Fruit fly (Drosophila melanogaster) whole organism, embryonic: Measurements from ENCODE around the gene xmas.

Experiments used
- ATbp ChIP-seq: fragments of 200-800 bp; sonication (Bioruptor generic); optimal IDR thresholded peaks from 2 replicates; lab custom pipeline; 2017; ENCODE audit warnings: missing biosample characterization, mild to moderate bottlenecking, missing genetic modification characterization, missing genetic modification reagents
- Atf-2 ChIP-seq: fragments of 200-800 bp; sonication (Bioruptor generic); optimal IDR thresholded peaks from 2 replicates; lab custom pipeline; 2016; ENCODE audit warnings: missing biosample characterization, missing genetic modification characterization
- BEAF-32 ChIP-seq: fragments of 200-800 bp; sonication (Bioruptor generic); optimal IDR thresholded peaks from 3 replicates; lab custom pipeline; 2017; ENCODE audit warnings: missing biosample characterization, missing genetic modification characterization, mild to moderate bottlenecking, moderate library complexity, missing genetic modification reagents
- Blimp-1 ChIP-seq: fragments of 200-800 bp; sonication (Bioruptor generic); optimal IDR thresholded peaks from 3 replicates; lab custom pipeline; 2018; ENCODE audit warnings: missing biosample characterization, missing genetic modification characterization, mild to moderate bottlenecking, moderate library complexity, missing genetic modification reagents
- C15 ChIP-seq: fragments of 200-800 bp; sonication (Bioruptor generic); IDR thresholded peaks from 3 replicates; pipeline ENCODE4 v1.3.6; 2022; ENCODE audit warnings: missing biosample characterization, missing genetic modification characterization
- CG10654 ChIP-seq: fragments of 200-800 bp; sonication (Bioruptor generic); optimal IDR thresholded peaks from 2 replicates; lab custom pipeline; 2016; ENCODE audit warnings: missing biosample characterization, missing genetic modification characterization
- CG12236 ChIP-seq: fragments of 200-800 bp; sonication (Bioruptor generic); optimal IDR thresholded peaks from 2 replicates; lab custom pipeline; 2016; ENCODE audit warnings: missing biosample characterization, missing genetic modification characterization
- CG12769 ChIP-seq: fragments of 200-800 bp; sonication (Bioruptor generic); optimal IDR thresholded peaks from 2 replicates; lab custom pipeline; 2019; ENCODE audit warnings: missing biosample characterization, mild to moderate bottlenecking, missing genetic modification characterization, moderate library complexity
- CG15601 ChIP-seq: fragments of 200-800 bp; sonication (Bioruptor generic); optimal IDR thresholded peaks from 3 replicates; lab custom pipeline; 2019; ENCODE audit warnings: missing biosample characterization, mild to moderate bottlenecking, missing genetic modification characterization, moderate library complexity
- CG16815 ChIP-seq: fragments of 200-800 bp; sonication (Bioruptor generic); optimal IDR thresholded peaks from 3 replicates; lab custom pipeline; 2017; ENCODE audit warnings: missing biosample characterization, mild to moderate bottlenecking, missing genetic modification characterization
- CG17359 ChIP-seq: fragments of 200-800 bp; sonication (Bioruptor generic); optimal IDR thresholded peaks from 3 replicates; lab custom pipeline; 2018; ENCODE audit warnings: missing biosample characterization, mild to moderate bottlenecking, missing genetic modification characterization, moderate library complexity
- CG2120 ChIP-seq: fragments of 200-800 bp; sonication (Bioruptor generic); optimal IDR thresholded peaks from 3 replicates; lab custom pipeline; 2016; ENCODE audit warnings: missing biosample characterization, missing genetic modification characterization
- CG30431 ChIP-seq: fragments of 200-800 bp; sonication (Bioruptor generic); optimal IDR thresholded peaks from 2 replicates; lab custom pipeline; 2017; ENCODE audit warnings: missing biosample characterization, missing genetic modification characterization
- CG3281 ChIP-seq: fragments of 200-800 bp; sonication (Bioruptor generic); optimal IDR thresholded peaks from 3 replicates; lab custom pipeline; 2017; ENCODE audit warnings: missing biosample characterization, mild to moderate bottlenecking, missing genetic modification characterization
- CG34376 ChIP-seq: fragments of 200-800 bp; sonication (Bioruptor generic); optimal IDR thresholded peaks from 2 replicates; lab custom pipeline; 2018; ENCODE audit warnings: missing biosample characterization, mild to moderate bottlenecking, missing genetic modification characterization
- CG6813 ChIP-seq: fragments of 200-800 bp; sonication (Bioruptor generic); optimal IDR thresholded peaks from 2 replicates; lab custom pipeline; 2017; ENCODE audit warnings: missing biosample characterization, missing genetic modification characterization, mild to moderate bottlenecking, moderate library complexity, missing genetic modification reagents
- CG6854 ChIP-seq: fragments of 200-800 bp; sonication (Bioruptor generic); optimal IDR thresholded peaks from 3 replicates; lab custom pipeline; 2017; ENCODE audit warnings: missing biosample characterization, mild to moderate bottlenecking, missing genetic modification characterization
- CG8290 ChIP-seq, 3 experiments: fragments of 200-800 bp; sonication (Bioruptor generic); optimal IDR thresholded peaks; 2 replicates each; lab custom pipeline; 2016 to 2019; ENCODE audit warnings: missing biosample characterization in 3 of 3, missing genetic modification characterization in 3 of 3, mild to moderate bottlenecking in 2 of 3, moderate library complexity in 1 of 3
- CG8765 ChIP-seq: fragments of 200-800 bp; sonication (Bioruptor generic); IDR thresholded peaks from 2 replicates; pipeline ENCODE4 v1.3.6; 2022; ENCODE audit warnings: missing biosample characterization, missing genetic modification characterization
- CG9797 ChIP-seq: fragments of 200-800 bp; sonication (Bioruptor generic); optimal IDR thresholded peaks from 3 replicates; lab custom pipeline; 2018; ENCODE audit warnings: missing biosample characterization, mild to moderate bottlenecking, missing genetic modification characterization
- CoRest ChIP-seq: fragments of 200-800 bp; sonication (Bioruptor generic); optimal IDR thresholded peaks from 3 replicates; lab custom pipeline; 2018; ENCODE audit warnings: missing biosample characterization, mild to moderate bottlenecking, missing genetic modification characterization, moderate library complexity
- NC2β ChIP-seq: fragments of 200-800 bp; sonication (Bioruptor generic); optimal IDR thresholded peaks from 2 replicates; lab custom pipeline; 2016; ENCODE audit warnings: missing biosample characterization, missing genetic modification characterization
- NFAT ChIP-seq: fragments of 200-800 bp; sonication (Bioruptor generic); IDR thresholded peaks from 2 replicates; pipeline ENCODE4 v1.3.6; 2022; ENCODE audit warnings: missing biosample characterization, missing genetic modification characterization
- NfI ChIP-seq: fragments of 200-800 bp; sonication (Bioruptor generic); optimal IDR thresholded peaks from 3 replicates; lab custom pipeline; 2018; ENCODE audit warnings: missing biosample characterization, mild to moderate bottlenecking, missing genetic modification characterization, moderate library complexity
- Sin3A ChIP-seq: fragments of >200 bp; optimal IDR thresholded peaks from 2 replicates; lab custom pipeline; 2018
- Sry-β ChIP-seq: fragments of 200-800 bp; sonication (Bioruptor generic); optimal IDR thresholded peaks from 2 replicates; lab custom pipeline; 2018; ENCODE audit warnings: missing biosample characterization, mild to moderate bottlenecking, missing genetic modification characterization, moderate library complexity
- Tbp ChIP-seq: fragments of >200 bp; optimal IDR thresholded peaks from 2 replicates; lab custom pipeline; 2018; ENCODE audit warnings: missing biosample characterization, missing genetic modification characterization
- bab2 ChIP-seq: fragments of 200-800 bp; sonication (Bioruptor generic); optimal IDR thresholded peaks from 2 replicates; lab custom pipeline; 2016; ENCODE audit warnings: missing biosample characterization, missing genetic modification characterization
- bcd ChIP-seq: fragments of 200-800 bp; sonication (Bioruptor generic); optimal IDR thresholded peaks from 2 replicates; lab custom pipeline; 2017; ENCODE audit warnings: missing biosample characterization, mild to moderate bottlenecking, missing genetic modification characterization
- br ChIP-seq: fragments of >200 bp; optimal IDR thresholded peaks from 2 replicates; lab custom pipeline; 2017
- cas ChIP-seq: fragments of 200-800 bp; sonication (Bioruptor generic); IDR thresholded peaks from 2 replicates; pipeline ENCODE4 v1.3.6; 2022; ENCODE audit warnings: missing biosample characterization, missing genetic modification characterization
- chif ChIP-seq, 2 experiments: fragments of 200-800 bp; sonication (Bioruptor generic); optimal IDR thresholded peaks; 3 replicates each; lab custom pipeline; 2016; ENCODE audit warnings: missing biosample characterization in 2 of 2, missing genetic modification characterization in 2 of 2
- disco-r ChIP-seq: fragments of 200-800 bp; sonication (Bioruptor generic); optimal IDR thresholded peaks from 2 replicates; lab custom pipeline; 2016; ENCODE audit warnings: missing biosample characterization, missing genetic modification characterization
- gcm ChIP-seq: fragments of 200-800 bp; sonication (Bioruptor generic); optimal IDR thresholded peaks from 2 replicates; lab custom pipeline; 2019; ENCODE audit warnings: missing biosample characterization, mild to moderate bottlenecking, missing genetic modification characterization, moderate library complexity
- gfzf ChIP-seq: fragments of 200-800 bp; sonication (Bioruptor generic); optimal IDR thresholded peaks from 2 replicates; lab custom pipeline; 2016; ENCODE audit warnings: missing biosample characterization, mild to moderate bottlenecking, missing genetic modification characterization, moderate library complexity
- ham ChIP-seq: fragments of 200-800 bp; sonication (Bioruptor generic); IDR thresholded peaks from 2 replicates; pipeline ENCODE4 v1.3.6; 2022; ENCODE audit warnings: missing biosample characterization, missing genetic modification characterization
- ind ChIP-seq: fragments of 200-800 bp; sonication (Bioruptor generic); optimal IDR thresholded peaks from 3 replicates; lab custom pipeline; 2016; ENCODE audit warnings: missing biosample characterization, missing genetic modification characterization
- insv ChIP-seq, 2 experiments: fragments of 200-800 bp; sonication (Bioruptor generic); optimal IDR thresholded peaks; 3 replicates each; lab custom pipeline; 2016 to 2018; ENCODE audit warnings: missing biosample characterization in 2 of 2, missing genetic modification characterization in 2 of 2
- jumu ChIP-seq: fragments of 200-800 bp; sonication (Bioruptor generic); optimal IDR thresholded peaks from 3 replicates; lab custom pipeline; 2016; ENCODE audit warnings: missing biosample characterization, missing genetic modification characterization
- knrl ChIP-seq: fragments of 200-800 bp; sonication (Bioruptor generic); IDR thresholded peaks from 3 replicates; pipeline ENCODE4 v1.3.6; 2022; ENCODE audit warnings: missing biosample characterization, missing genetic modification characterization; ENCODE audit not compliant: partially characterized antibody
- mirr ChIP-seq: fragments of 200-800 bp; sonication (Bioruptor generic); optimal IDR thresholded peaks from 3 replicates; lab custom pipeline; 2018; ENCODE audit warnings: missing biosample characterization, mild to moderate bottlenecking, missing genetic modification characterization
- nom ChIP-seq: fragments of 200-800 bp; sonication (Bioruptor generic); optimal IDR thresholded peaks from 2 replicates; lab custom pipeline; 2017; ENCODE audit warnings: missing biosample characterization, missing genetic modification characterization, mild to moderate bottlenecking, moderate library complexity, missing genetic modification reagents
- sd ChIP-seq: fragments of 200-800 bp; sonication (Bioruptor generic); optimal IDR thresholded peaks from 3 replicates; lab custom pipeline; 2018; ENCODE audit warnings: missing biosample characterization, mild to moderate bottlenecking, missing genetic modification characterization, moderate library complexity
- sens ChIP-seq: fragments of 200-800 bp; sonication (Bioruptor generic); peaks from one replicate; lab custom pipeline; 2016; ENCODE audit warnings: missing biosample characterization, missing genetic modification characterization
- sim ChIP-seq: fragments of 200-800 bp; sonication (Bioruptor generic); IDR thresholded peaks from 2 replicates; pipeline ENCODE4 v1.3.6; 2022; ENCODE audit warnings: missing biosample characterization, missing genetic modification characterization
- sima ChIP-seq: fragments of 200-800 bp; sonication (Bioruptor generic); optimal IDR thresholded peaks from 2 replicates; lab custom pipeline; 2016; ENCODE audit warnings: missing biosample characterization, missing genetic modification characterization
- tio ChIP-seq: fragments of 200-800 bp; sonication (Bioruptor generic); optimal IDR thresholded peaks from 2 replicates; lab custom pipeline; 2017; ENCODE audit warnings: missing biosample characterization, missing genetic modification characterization, inconsistent platforms
- wek ChIP-seq: fragments of 200-800 bp; sonication (Bioruptor generic); optimal IDR thresholded peaks from 3 replicates; lab custom pipeline; 2018; ENCODE audit warnings: missing biosample characterization, mild to moderate bottlenecking, missing genetic modification characterization, moderate library complexity
- z ChIP-seq: fragments of 200-800 bp; sonication (Bioruptor generic); IDR thresholded peaks from 3 replicates; pipeline ENCODE4 v1.3.6; 2022; ENCODE audit warnings: missing biosample characterization, missing genetic modification characterization

The xmas gene

dm6 chrX:17129733-17130466 is 29.2 kb downstream of the xmas start (continued):
- TF ChIP-seq br (lab: Kevin White, UChicago) = no peak
- TF ChIP-seq CG8290 (GFP tag; optimal IDR thresholded peaks at IDR 0.05; lab: Kevin White, UChicago) = peak; percentile 11
- TF ChIP-seq CG8290 (tag; optimal IDR thresholded peaks at IDR 0.05; lab: Kevin White, UChicago) = peak in 1 of 2 experiments; percentile 66
- TF ChIP-seq chif (GFP tag; optimal IDR thresholded peaks at IDR 0.05; lab: Kevin White, UChicago) = no peak
- TF ChIP-seq gcm (GFP tag; lab: Kevin White, UChicago) = peak; percentile 75
- TF ChIP-seq bab2 (GFP tag; lab: Kevin White, UChicago) = peak; percentile 17
- TF ChIP-seq CG10654 (GFP tag; lab: Kevin White, UChicago) = peak; percentile 66
- peak; percentile 82 for TF ChIP-seq CG3281
- TF ChIP-seq NfI = peak; percentile 83
- peak; percentile 84 for TF ChIP-seq Blimp-1 (GFP tag; lab: Kevin White, UChicago)
- no peak for TF ChIP-seq BEAF-32 (GFP tag; lab: Kevin White, UChicago)
- peak; percentile 53; the same call in 1 of the 2 replicates for TF ChIP-seq NFAT (GFP tag; lab: Robert Waterston, UW)
- peak; percentile 57 for TF ChIP-seq CG30431 (GFP tag; lab: Kevin White, UChicago)
- TF ChIP-seq NC2β (GFP tag; lab: Kevin White, UChicago) = no peak
- no peak for TF ChIP-seq Tbp
- no peak for TF ChIP-seq nom (GFP tag; lab: Kevin White, UChicago)
- no peak for TF ChIP-seq Sry-β
- TF ChIP-seq CG6813 = peak; percentile 84
- TF ChIP-seq ham (GFP tag; lab: Robert Waterston, UW) = no peak
- peak; percentile 69 for TF ChIP-seq ind (GFP tag; lab: Kevin White, UChicago)
- TF ChIP-seq jumu (GFP tag; lab: Kevin White, UChicago) = no peak
- no peak for TF ChIP-seq Atf-2
- no peak for TF ChIP-seq knrl (GFP tag; lab: Robert Waterston, UW)
- no peak for TF ChIP-seq gfzf (GFP tag; lab: Kevin White, UChicago)
- TF ChIP-seq ATbp (GFP tag; lab: Kevin White, UChicago) = peak; percentile 84
- peak; percentile 7 for TF ChIP-seq CG9797 (GFP tag; lab: Kevin White, UChicago)
- peak; percentile 9 for TF ChIP-seq CG16815
- TF ChIP-seq CG6854 (GFP tag; lab: Kevin White, UChicago) = peak; percentile 72
- no peak for TF ChIP-seq z (GFP tag; lab: Robert Waterston, UW)
- TF ChIP-seq CG15601 (tag; lab: Kevin White, UChicago) = peak; percentile 73
- TF ChIP-seq mirr (GFP tag; lab: Kevin White, UChicago) = no peak
- TF ChIP-seq CG8765 = no peak
- TF ChIP-seq bcd = peak; percentile 76
- peak; percentile 73 for TF ChIP-seq sens (GFP tag; lab: Kevin White, UChicago)
- peak; percentile 59 for TF ChIP-seq cas (GFP tag; lab: Robert Waterston, UW)
- TF ChIP-seq CG12236 = no peak
- TF ChIP-seq C15 (GFP tag; lab: Robert Waterston, UW) = 0 out of 3 replicates have a peak, but pooled peaks have one; percentile 7
- peak; percentile 58 for TF ChIP-seq CG34376 (GFP tag; lab: Kevin White, UChicago)
- no peak for TF ChIP-seq wek (GFP tag; lab: Kevin White, UChicago)
- peak; percentile 63 for TF ChIP-seq sd
- TF ChIP-seq CG2120 (GFP tag; lab: Kevin White, UChicago) = peak; percentile 65
- TF ChIP-seq tio (GFP tag; lab: Kevin White, UChicago) = peak; percentile 56
- TF ChIP-seq CoRest (tag; lab: Kevin White, UChicago) = peak; percentile 87
- TF ChIP-seq insv (GFP tag; optimal IDR thresholded peaks at IDR 0.05; lab: Kevin White, UChicago) = peak in 1 of 2 experiments; percentile 47
- no peak for TF ChIP-seq sim (GFP tag; lab: Robert Waterston, UW)
- peak; percentile 37 for TF ChIP-seq disco-r (GFP tag; lab: Kevin White, UChicago)
- peak; percentile 92 for TF ChIP-seq CG17359 (tag; lab: Kevin White, UChicago)
- no peak for TF ChIP-seq sima (GFP tag; lab: Kevin White, UChicago)
- TF ChIP-seq Sin3A = no peak
- no peak for TF ChIP-seq CG12769 (tag; lab: Kevin White, UChicago)
